Worm (Caenorhabditis elegans): Measurements from ENCODE around the gene T05C12.15.

Gene T05C12.15

ce11 chrII:8193922-8194321, 24.5 kb downstream of the T05C12.15 start:
- TF ChIP-seq hlh-30 (tag; optimal IDR thresholded peaks at IDR 0.05; ENCODE audit: insufficient read depth) (no peak), fkh-6 (tag; optimal IDR thresholded peaks at IDR 0.05) (no peak), dmd-4 (tag; optimal IDR thresholded peaks at IDR 0.05; ENCODE audit: borderline replicate concordance) (no peak), hlh-15 (tag; optimal IDR thresholded peaks at IDR 0.05) (no peak), tbx-7 (tag; optimal IDR thresholded peaks at IDR 0.05) (no peak), C38D4.7 (GFP tag; optimal IDR thresholded peaks at IDR 0.05) (no peak), F13H6.1 (tag; optimal IDR thresholded peaks at IDR 0.05) (no peak), unc-86 (tag; optimal IDR thresholded peaks at IDR 0.05) (no peak), K02D7.2 (tag; optimal IDR thresholded peaks at IDR 0.05) (no peak), rnt-1 (tag; optimal IDR thresholded peaks at IDR 0.05) (no peak), pqm-1 (tag; optimal IDR thresholded peaks at IDR 0.05) (no peak), pha-4 (tag; optimal IDR thresholded peaks at IDR 0.05) (no peak), Y22D7AL.16 (tag; optimal IDR thresholded peaks at IDR 0.05) (no peak), pat-9 (tag; optimal IDR thresholded peaks at IDR 0.05) (no peak), unc-55 (GFP tag; optimal IDR thresholded peaks at IDR 0.05) (no peak), nhr-232 (tag; optimal IDR thresholded peaks at IDR 0.05) (no peak), npax-4 (tag; optimal IDR thresholded peaks at IDR 0.05) (no peak), gmeb-2 (tag; optimal IDR thresholded peaks at IDR 0.05) (no peak), sdc-2 (tag; optimal IDR thresholded peaks at IDR 0.05) (no peak), sox-4 (tag; optimal IDR thresholded peaks at IDR 0.05) (no peak)

ce11 chrII:8198503-8198902, 29.1 kb downstream of the T05C12.15 start, which contains the start of gene qua-1:
Gene qua-1 (plus strand): TSS chrII:8198803.
- TF ChIP-seq fkh-10 (GFP tag; optimal IDR thresholded peaks at IDR 0.05) (no peak), tbx-2 (tag; optimal IDR thresholded peaks at IDR 0.05) (no peak), ztf-16 (tag; optimal IDR thresholded peaks at IDR 0.05) (no peak), ref-2 (tag; optimal IDR thresholded peaks at IDR 0.05) (no peak), pag-3 (tag; optimal IDR thresholded peaks at IDR 0.05; ENCODE audit: borderline replicate concordance) (no peak), pros-1 (tag; optimal IDR thresholded peaks at IDR 0.05) (no peak), unc-3 (GFP tag; conservative IDR thresholded peaks at IDR 0.05) (no peak), unc-3 (tag; optimal IDR thresholded peaks at IDR 0.05) (no peak), T23F11.4 (GFP tag; optimal IDR thresholded peaks at IDR 0.05) (no peak), fkh-6 (tag; optimal IDR thresholded peaks at IDR 0.05) (no peak), tbx-7 (tag; optimal IDR thresholded peaks at IDR 0.05) (no peak), odd-2 (tag; optimal IDR thresholded peaks at IDR 0.05) (no peak), ahr-1 (tag; optimal IDR thresholded peaks at IDR 0.05) (no peak), eyg-1 (tag; optimal IDR thresholded peaks at IDR 0.05) (no peak), pha-4 (tag; optimal IDR thresholded peaks at IDR 0.05) (no peak), fax-1 (tag; optimal IDR thresholded peaks at IDR 0.05) (no peak), hlh-30 (tag; optimal IDR thresholded peaks at IDR 0.05; ENCODE audit: insufficient read depth) (no peak)

- TF ChIP-seq ceh-2 (tag; optimal IDR thresholded peaks at IDR 0.05) (no peak), unc-55 (GFP tag; optimal IDR thresholded peaks at IDR 0.05) (peak; percentile 9)
Observed at ce11 chrII:8199803-8200202, 30.4 kb downstream of the T05C12.15 start.

ce11 chrII:8204039-8204438, 34.7 kb downstream of the T05C12.15 start, which contains the start of gene col-76:
Gene col-76 (plus strand): TSS chrII:8204339.
- TF ChIP-seq hlh-6 (tag; optimal IDR thresholded peaks at IDR 0.05) (no peak), nfya-1 (tag; optimal IDR thresholded peaks at IDR 0.05) (no peak), zip-5 (tag; optimal IDR thresholded peaks at IDR 0.05) (no peak), hlh-8 (tag; optimal IDR thresholded peaks at IDR 0.05) (no peak), ceh-34 (tag; optimal IDR thresholded peaks at IDR 0.05) (no peak)

Data from whole organism, late embryonic.